Fruit fly (Drosophila melanogaster): Measurements from ENCODE around the gene CG14968.

Gene CG14968

dm6 chr3L:3303087-3303526 lies at the start of gene CG14968 (continued):
- TF ChIP-seq CG1529 (GFP tag; optimal IDR thresholded peaks at IDR 0.05) (peak; percentile 74), CG11085 (GFP tag; IDR thresholded peaks at IDR 0.05) (peak; percentile 90), otp (GFP tag; IDR thresholded peaks at IDR 0.05) (peak; percentile 93), NC2α (GFP tag; optimal IDR thresholded peaks at IDR 0.05) (peak; percentile 13), ato (GFP tag; IDR thresholded peaks at IDR 0.05; ENCODE audit: partially characterized antibody) (no peak), hth (optimal IDR thresholded peaks at IDR 0.05) (no peak), hkb (optimal IDR thresholded peaks at IDR 0.05) (no peak), hkb (GFP tag; IDR thresholded peaks at IDR 0.05) (peak; percentile 97), grn (GFP tag; optimal IDR thresholded peaks at IDR 0.05) (peak; percentile 51), nom (GFP tag; optimal IDR thresholded peaks at IDR 0.05) (peak; percentile 59), HmgD (GFP tag; optimal IDR thresholded peaks at IDR 0.05) (no peak), Hsf (GFP tag; optimal IDR thresholded peaks at IDR 0.05) (peak; percentile 90), CG17186 (GFP tag; optimal IDR thresholded peaks at IDR 0.05) (no peak), CG1024 (GFP tag; IDR thresholded peaks at IDR 0.05) (peak; percentile 90), Rfx (GFP tag; IDR thresholded peaks at IDR 0.05) (peak; percentile 99), GATAe (GFP tag; conservative IDR thresholded peaks at IDR 0.05) (peak; percentile 75; the same call in 1 of the 2 replicates), ash1 (GFP tag; optimal IDR thresholded peaks at IDR 0.05) (peak; percentile 72), Dp (GFP tag; optimal IDR thresholded peaks at IDR 0.05) (no peak), HLH3B (GFP tag; IDR thresholded peaks at IDR 0.05) (peak; percentile 96), PHDP (tag; optimal IDR thresholded peaks at IDR 0.05) (peak; percentile 97), zf30C (GFP tag; optimal IDR thresholded peaks at IDR 0.05) (no peak), CG18599 (GFP tag; optimal IDR thresholded peaks at IDR 0.05) (peak; percentile 97), dm (GFP tag; optimal IDR thresholded peaks at IDR 0.05) (no peak), Deaf1 (tag; optimal IDR thresholded peaks at IDR 0.05) (peak; percentile 74), CG7786 (GFP tag; optimal IDR thresholded peaks at IDR 0.05) (peak; percentile 72), CG8478 (optimal IDR thresholded peaks at IDR 0.05) (no peak), E2f2 (GFP tag; IDR thresholded peaks at IDR 0.05) (peak; percentile 76), CG1832 (GFP tag; optimal IDR thresholded peaks at IDR 0.05) (no peak), abd-A (tag; optimal IDR thresholded peaks at IDR 0.05) (no peak), Dek (tag; optimal IDR thresholded peaks at IDR 0.05) (peak; percentile 93), CG15514 (GFP tag; optimal IDR thresholded peaks at IDR 0.05) (peak; percentile 93), Dip3 (GFP tag; optimal IDR thresholded peaks at IDR 0.05) (peak; percentile 83), CG8089 (GFP tag; optimal IDR thresholded peaks at IDR 0.05) (peak; percentile 65), sens (GFP tag) (peak; percentile 97), HHEX (GFP tag; optimal IDR thresholded peaks at IDR 0.05) (peak; percentile 94), CG13287 (GFP tag; IDR thresholded peaks at IDR 0.05; ENCODE audit: partially characterized antibody) (no peak), CG9727 (GFP tag; optimal IDR thresholded peaks at IDR 0.05) (peak; percentile 85), fd64A (GFP tag; optimal IDR thresholded peaks at IDR 0.05) (peak; percentile 68), sob (GFP tag; IDR thresholded peaks at IDR 0.05) (peak; percentile 98), ro (GFP tag; IDR thresholded peaks at IDR 0.05) (peak; percentile 86), Oli (tag; optimal IDR thresholded peaks at IDR 0.05) (peak; percentile 93), Vsx1 (GFP tag; optimal IDR thresholded peaks at IDR 0.05) (peak; percentile 55), CG4820 (GFP tag; optimal IDR thresholded peaks at IDR 0.05) (peak; percentile 85), nmo (GFP tag; optimal IDR thresholded peaks at IDR 0.05) (peak; percentile 90), CG33213 (GFP tag; optimal IDR thresholded peaks at IDR 0.05) (peak; percentile 69), Sry-δ (GFP tag; optimal IDR thresholded peaks at IDR 0.05) (peak; percentile 36), CG12942 (GFP tag; optimal IDR thresholded peaks at IDR 0.05) (peak; percentile 92), tin (GFP tag; optimal IDR thresholded peaks at IDR 0.05) (peak; percentile 89), CG43689 (GFP tag; IDR thresholded peaks at IDR 0.05) (peak; percentile 94), bcd (GFP tag; optimal IDR thresholded peaks at IDR 0.05) (peak; percentile 95), unpg (GFP tag; optimal IDR thresholded peaks at IDR 0.05) (peak; percentile 95), ase (GFP tag; IDR thresholded peaks at IDR 0.05) (peak; percentile 96)

Measured in whole organism, embryonic.